Worm (Caenorhabditis elegans) whole organism, L4/young adult: Measurements from ENCODE around the gene srg-21.

ENCODE experiments used
- W03F9.2 ChIP-seq: fragments of 150-350 bp; optimal IDR thresholded peaks from 2 replicates; lab custom pipeline; 2014; ENCODE audit warnings: missing biosample characterization, missing genetic modification characterization
- him-1 ChIP-seq: sonication (generic microtip); optimal IDR thresholded peaks from 2 replicates; lab custom pipeline; 2016; ENCODE audit warnings: missing genotype, missing genetic modification reagents, missing genetic modification characterization, missing compliant biosample characterization

- TF ChIP-seq W03F9.2 (tag; lab: Kevin White, UChicago) (no peak), him-1 (tag; lab: Kevin White, UChicago) (no peak)
Measured at ce11 chrII:3070182-3070581, 21.0 kb downstream of the srg-21 start.
